Fruit fly (Drosophila melanogaster) S2 (cell line): ENCODE data around the gene CG43163.

ENCODE experiments used
- CG8478 ChIP-seq: fragments of >200 bp; optimal IDR thresholded peaks from 2 replicates; lab custom pipeline; 2018
- CTCF ChIP-seq, 2 experiments: fragments of >200 bp; optimal IDR thresholded peaks; 2 replicates each; lab custom pipeline; 2018

The CG43163 gene

dm6 chr3L:8423156-8423555 is 83.8 kb downstream of the CG43163 start:
- TF ChIP-seq CTCF (optimal IDR thresholded peaks at IDR 0.05; lab: Kevin White, UChicago) = no peak
- no peak for TF ChIP-seq CG8478 (lab: Kevin White, UChicago)
